Worm (Caenorhabditis elegans) whole organism, mixed stage, embryonic: Measurements from ENCODE around the gene fbxb-7.

Experiments
- M03D4.4 ChIP-seq: sonication (generic microtip); optimal IDR thresholded peaks from 2 replicates; lab custom pipeline; 2017; ENCODE audit warnings: mild to moderate bottlenecking, missing genetic modification characterization, missing compliant biosample characterization
- bed-3 ChIP-seq: fragments of 200-800 bp; sonication (Bioruptor generic); optimal IDR thresholded peaks from 3 replicates; lab custom pipeline; 2018; ENCODE audit warnings: mild to moderate bottlenecking, missing genetic modification characterization, moderate library complexity, missing compliant biosample characterization
- blmp-1 ChIP-seq: fragments of 150-350 bp; optimal IDR thresholded peaks from 2 replicates; lab custom pipeline; 2014; ENCODE audit warnings: missing biosample characterization, missing genetic modification characterization
- ceh-39 ChIP-seq: fragments of 150-350 bp; optimal IDR thresholded peaks from 2 replicates; lab custom pipeline; 2014; ENCODE audit warnings: missing biosample characterization, missing genetic modification characterization
- ceh-43 ChIP-seq: fragments of 200-800 bp; sonication (Bioruptor generic); optimal IDR thresholded peaks from 2 replicates; lab custom pipeline; 2018; ENCODE audit warnings: mild to moderate bottlenecking, missing genetic modification characterization, moderate library complexity, missing compliant biosample characterization
- cnd-1 ChIP-seq: fragments of 200-800 bp; sonication (Bioruptor generic); optimal IDR thresholded peaks from 2 replicates; lab custom pipeline; 2018; ENCODE audit warnings: mild to moderate bottlenecking, missing genetic modification characterization, missing compliant biosample characterization
- drap-1 ChIP-seq: fragments of 200-800 bp; sonication (Bioruptor generic); optimal IDR thresholded peaks from 3 replicates; lab custom pipeline; 2018; ENCODE audit warnings: mild to moderate bottlenecking, missing genetic modification characterization, missing compliant biosample characterization
- elt-1 ChIP-seq: sonication (generic microtip); optimal IDR thresholded peaks from 2 replicates; lab custom pipeline; 2017; ENCODE audit warnings: missing genetic modification characterization, mild to moderate bottlenecking, missing compliant biosample characterization, antibody characterized with exemption, moderate library complexity, borderline replicate concordance; ENCODE audit not compliant: insufficient read depth
- elt-3 ChIP-seq: fragments of 150-350 bp; optimal IDR thresholded peaks from 2 replicates; lab custom pipeline; 2014; ENCODE audit warnings: missing biosample characterization, missing genetic modification characterization
- flh-1 ChIP-seq: fragments of 200-800 bp; sonication (Bioruptor generic); optimal IDR thresholded peaks from 2 replicates; lab custom pipeline; 2018; ENCODE audit warnings: mild to moderate bottlenecking, missing genetic modification characterization, moderate library complexity, missing compliant biosample characterization
- ham-2 ChIP-seq: fragments of 200-800 bp; sonication (Bioruptor generic); optimal IDR thresholded peaks from 2 replicates; lab custom pipeline; 2018; ENCODE audit warnings: mild to moderate bottlenecking, missing genetic modification characterization, missing compliant biosample characterization
- hlh-1 ChIP-seq: fragments of 150-350 bp; optimal IDR thresholded peaks from 2 replicates; lab custom pipeline; 2014; ENCODE audit warnings: missing biosample characterization, missing genetic modification reagents, missing genetic modification characterization
- lin-13 ChIP-seq: fragments of 150-350 bp; optimal IDR thresholded peaks from 2 replicates; lab custom pipeline; 2014; ENCODE audit warnings: missing biosample characterization, missing genetic modification characterization
- lin-32 ChIP-seq: fragments of 200-800 bp; sonication (Bioruptor generic); optimal IDR thresholded peaks from 2 replicates; lab custom pipeline; 2018; ENCODE audit warnings: mild to moderate bottlenecking, missing genetic modification characterization, missing compliant biosample characterization
- lsy-2 ChIP-seq: fragments of 150-350 bp; optimal IDR thresholded peaks from 2 replicates; lab custom pipeline; 2014; ENCODE audit warnings: missing biosample characterization, missing genetic modification characterization
- mab-5 ChIP-seq: fragments of 150-350 bp; optimal IDR thresholded peaks from 2 replicates; lab custom pipeline; 2014; ENCODE audit warnings: missing biosample characterization, missing genetic modification characterization
- mls-2 ChIP-seq: sonication (generic microtip); optimal IDR thresholded peaks from 2 replicates; lab custom pipeline; 2016; ENCODE audit warnings: mild to moderate bottlenecking, missing genetic modification characterization, moderate library complexity, missing compliant biosample characterization
- nhr-12 ChIP-seq: fragments of 150-350 bp; optimal IDR thresholded peaks from 2 replicates; lab custom pipeline; 2014; ENCODE audit warnings: missing biosample characterization, missing genetic modification characterization
- nhr-2 ChIP-seq: fragments of 150-350 bp; optimal IDR thresholded peaks from 2 replicates; lab custom pipeline; 2014; ENCODE audit warnings: missing biosample characterization, missing genetic modification characterization
- nhr-237 ChIP-seq: fragments of 150-350 bp; optimal IDR thresholded peaks from 2 replicates; lab custom pipeline; 2014; ENCODE audit warnings: missing biosample characterization, missing genetic modification characterization
- nhr-28 ChIP-seq: fragments of 150-350 bp; optimal IDR thresholded peaks from 2 replicates; lab custom pipeline; 2014; ENCODE audit warnings: missing biosample characterization, missing genetic modification characterization
- nhr-76 ChIP-seq: sonication (generic microtip); optimal IDR thresholded peaks from 2 replicates; lab custom pipeline; 2017; ENCODE audit warnings: missing biosample characterization, missing genetic modification characterization
- sem-2 ChIP-seq: fragments of 200-800 bp; sonication (Bioruptor generic); optimal IDR thresholded peaks from 2 replicates; lab custom pipeline; 2018; ENCODE audit warnings: mild to moderate bottlenecking, missing genetic modification characterization, missing compliant biosample characterization
- snpc-4 ChIP-seq: fragments of 150-350 bp; optimal IDR thresholded peaks from 2 replicates; lab custom pipeline; 2014; ENCODE audit warnings: missing biosample characterization, missing genetic modification characterization
- sptf-1 ChIP-seq: sonication (generic microtip); optimal IDR thresholded peaks from 2 replicates; lab custom pipeline; 2017; ENCODE audit warnings: mild to moderate bottlenecking, missing genetic modification characterization, moderate library complexity, missing compliant biosample characterization
- tbx-8 ChIP-seq: fragments of 200-800 bp; sonication (Bioruptor generic); optimal IDR thresholded peaks from 2 replicates; lab custom pipeline; 2018; ENCODE audit warnings: mild to moderate bottlenecking, missing genetic modification characterization, moderate library complexity, missing compliant biosample characterization
- unc-120 ChIP-seq: sonication (generic microtip); optimal IDR thresholded peaks from 2 replicates; lab custom pipeline; 2017; ENCODE audit warnings: missing genetic modification characterization, missing compliant biosample characterization; ENCODE audit not compliant: poor library complexity, severe bottlenecking
- unc-39 ChIP-seq: fragments of 150-350 bp; optimal IDR thresholded peaks from 2 replicates; lab custom pipeline; 2014; ENCODE audit warnings: missing biosample characterization, missing genetic modification characterization
- unc-62 ChIP-seq: fragments of 150-350 bp; optimal IDR thresholded peaks from 2 replicates; lab custom pipeline; 2014; ENCODE audit warnings: missing biosample characterization, missing genetic modification reagents, missing genetic modification characterization
- zip-8 ChIP-seq: fragments of 150-350 bp; optimal IDR thresholded peaks from 2 replicates; lab custom pipeline; 2014; ENCODE audit warnings: missing biosample characterization, missing genetic modification characterization
- ztf-11 ChIP-seq: fragments of 150-350 bp; optimal IDR thresholded peaks from 2 replicates; lab custom pipeline; 2014; ENCODE audit warnings: missing biosample characterization, missing genetic modification characterization

fbxb-7 gene

ce11 chrV:17344876-17345275 is 32.3 kb upstream of the fbxb-7 start, which contains the start of the genes fbxa-188 and fbxa-189:
Gene fbxa-188, minus strand, starts transcription at chrV:17344926.
Gene fbxa-189, plus strand, starts transcription at chrV:17345214.
- TF ChIP-seq ham-2 = no peak
- TF ChIP-seq cnd-1 (tag; lab: Kevin White, UChicago) = no peak
- TF ChIP-seq snpc-4 = no peak
- no peak for TF ChIP-seq hlh-1
- TF ChIP-seq tbx-8 (GFP tag; lab: Kevin White, UChicago) = no peak
- TF ChIP-seq ceh-39 (tag; lab: Kevin White, UChicago) = no peak
- TF ChIP-seq flh-1 (GFP tag; lab: Kevin White, UChicago) = no peak
- TF ChIP-seq mab-5 (tag; lab: Kevin White, UChicago) = no peak
- TF ChIP-seq sem-2 (GFP tag; lab: Kevin White, UChicago) = no peak
- TF ChIP-seq nhr-76 (tag; lab: Kevin White, UChicago) = no peak
- TF ChIP-seq nhr-2 (tag; lab: Kevin White, UChicago) = no peak
- no peak for TF ChIP-seq M03D4.4 (tag; lab: Kevin White, UChicago)
- no peak for TF ChIP-seq elt-1 (tag; lab: Kevin White, UChicago)
- no peak for TF ChIP-seq blmp-1 (tag; lab: Kevin White, UChicago)
- no peak for TF ChIP-seq lin-32 (GFP tag; lab: Kevin White, UChicago)

ce11 chrV:17347602-17348001 is 29.6 kb upstream of the fbxb-7 start, which contains the start of gene skr-5:
Gene skr-5, plus strand, starts transcription at chrV:17347902.
- TF ChIP-seq lin-13 = no peak
- TF ChIP-seq nhr-12 (tag; lab: Kevin White, UChicago) = no peak
- TF ChIP-seq bed-3 (GFP tag; lab: Kevin White, UChicago) = no peak
- TF ChIP-seq mab-5 (tag; lab: Kevin White, UChicago) = no peak

- TF ChIP-seq lin-13 (no peak), nhr-12 (tag; lab: Kevin White, UChicago) (no peak), lin-32 (GFP tag; lab: Kevin White, UChicago) (no peak), elt-3 (tag; lab: Kevin White, UChicago) (no peak)
These were observed 27.1 kb upstream of the fbxb-7 start, which contains the start of gene lsy-27 for ce11 chrV:17350093-17350492. Gene lsy-27, minus strand, starts transcription at chrV:17350193.

- no peak for TF ChIP-seq nhr-28 (tag; lab: Kevin White, UChicago)
- TF ChIP-seq, all 35 proteins: peak for 0
These were observed 24.3 kb upstream of the fbxb-7 start, which contains the start of the genes fbxa-134 and F47H4.2 for ce11 chrV:17352827-17353373. Gene fbxa-134, minus strand, starts transcription at chrV:17352870. Gene F47H4.2, plus strand, starts transcription at chrV:17353323.

ce11 chrV:17376639-17377038 is 567 bp upstream of the fbxb-7 start, which contains the start of gene Y20C6A.1:
Gene Y20C6A.1, minus strand, starts transcription at chrV:17376745.
- TF ChIP-seq lsy-2 (tag; lab: Kevin White, UChicago) = no peak
- no peak for TF ChIP-seq blmp-1 (tag; lab: Kevin White, UChicago)
- no peak for TF ChIP-seq nhr-76 (tag; lab: Kevin White, UChicago)
- no peak for TF ChIP-seq elt-1 (tag; lab: Kevin White, UChicago)
- TF ChIP-seq sem-2 (GFP tag; lab: Kevin White, UChicago) = no peak
- no peak for TF ChIP-seq unc-62 (GFP tag; lab: Kevin White, UChicago)
- TF ChIP-seq unc-120 (tag; lab: Kevin White, UChicago) = no peak
- TF ChIP-seq nhr-237 (tag; lab: Kevin White, UChicago) = no peak
- TF ChIP-seq zip-8 = no peak
- TF ChIP-seq sptf-1 (tag; lab: Kevin White, UChicago) = no peak
- no peak for TF ChIP-seq M03D4.4 (tag; lab: Kevin White, UChicago)
- TF ChIP-seq mls-2 = no peak
- no peak for TF ChIP-seq nhr-2 (tag; lab: Kevin White, UChicago)
- TF ChIP-seq ceh-39 (tag; lab: Kevin White, UChicago) = no peak
- TF ChIP-seq drap-1 (GFP tag; lab: Kevin White, UChicago) = no peak
- no peak for TF ChIP-seq ceh-43
- no peak for TF ChIP-seq nhr-28 (tag; lab: Kevin White, UChicago)

- no peak for TF ChIP-seq blmp-1 (tag; lab: Kevin White, UChicago)
- no peak for TF ChIP-seq ztf-11 (tag; lab: Kevin White, UChicago)
- no peak for TF ChIP-seq elt-1 (tag; lab: Kevin White, UChicago)
- TF ChIP-seq nhr-28 (tag; lab: Kevin White, UChicago) = no peak
- TF ChIP-seq drap-1 (GFP tag; lab: Kevin White, UChicago) = no peak
- TF ChIP-seq unc-39 (tag; lab: Kevin White, UChicago) = no peak
- TF ChIP-seq sem-2 (GFP tag; lab: Kevin White, UChicago) = no peak
- no peak for TF ChIP-seq lin-32 (GFP tag; lab: Kevin White, UChicago)
- no peak for TF ChIP-seq nhr-12 (tag; lab: Kevin White, UChicago)
- no peak for TF ChIP-seq cnd-1 (tag; lab: Kevin White, UChicago)
- TF ChIP-seq ceh-43 = no peak
These were observed 2.7 kb downstream of the fbxb-7 start, which contains the start of gene Y20C6A.4 for ce11 chrV:17379932-17380331. Gene Y20C6A.4, plus strand, starts transcription at chrV:17380232.
